Worm (Caenorhabditis elegans): Measurements from ENCODE around the gene F45G2.7.
A peak's percentile ranks its signal among the peaks of the same experiment; 100 is the strongest.

F45G2.7 gene

ce11 chrIII:13471504-13471903, 37.2 kb upstream of the F45G2.7 start, which contains the start of gene pssy-2:
Gene pssy-2, plus strand, starts transcription at chrIII:13471804.
- TF ChIP-seq zip-4 (GFP tag; optimal IDR thresholded peaks at IDR 0.05) (no peak), lin-35 (GFP tag; optimal IDR thresholded peaks at IDR 0.05) (no peak), C16A3.4 (tag; optimal IDR thresholded peaks at IDR 0.05) (no peak), C04F5.9 (tag; optimal IDR thresholded peaks at IDR 0.05) (no peak), ama-1 (optimal IDR thresholded peaks at IDR 0.05) (no peak), F16B12.6 (tag; optimal IDR thresholded peaks at IDR 0.05) (no peak), tlp-1 (tag; optimal IDR thresholded peaks at IDR 0.05) (no peak), lin-15B (tag; optimal IDR thresholded peaks at IDR 0.05) (no peak), Y116A8C.19 (tag; optimal IDR thresholded peaks at IDR 0.05; ENCODE audit: borderline replicate concordance) (no peak), sox-4 (tag; optimal IDR thresholded peaks at IDR 0.05) (no peak), ces-1 (GFP tag; optimal IDR thresholded peaks at IDR 0.05) (no peak), nhr-28 (tag; optimal IDR thresholded peaks at IDR 0.05) (no peak), unc-86 (tag; optimal IDR thresholded peaks at IDR 0.05) (no peak), hpl-2 (GFP tag; optimal IDR thresholded peaks at IDR 0.05) (no peak)

- TF ChIP-seq ceh-8 (GFP tag; optimal IDR thresholded peaks at IDR 0.05) (peak; percentile 92), lin-14 (GFP tag; optimal IDR thresholded peaks at IDR 0.05) (peak; percentile 90), nhr-20 (tag; optimal IDR thresholded peaks at IDR 0.05) (peak; percentile 95), dsc-1 (tag; optimal IDR thresholded peaks at IDR 0.05) (peak; percentile 97), nhr-47 (tag; optimal IDR thresholded peaks at IDR 0.05) (peak; percentile 98), sptf-1 (tag; optimal IDR thresholded peaks at IDR 0.05) (no peak), C16A3.4 (tag; optimal IDR thresholded peaks at IDR 0.05) (peak; percentile 95), jun-1 (tag; optimal IDR thresholded peaks at IDR 0.05) (peak; percentile 86), hpl-2 (GFP tag; optimal IDR thresholded peaks at IDR 0.05) (peak; percentile 83), unc-86 (tag; optimal IDR thresholded peaks at IDR 0.05) (peak; percentile 95), unc-130 (tag; optimal IDR thresholded peaks at IDR 0.05) (peak; percentile 93), snu-23 (GFP tag; optimal IDR thresholded peaks at IDR 0.05) (peak; percentile 98), ztf-4 (tag; optimal IDR thresholded peaks at IDR 0.05) (peak; percentile 84), aha-1 (tag; optimal IDR thresholded peaks at IDR 0.05) (peak; percentile 72), efl-1 (optimal IDR thresholded peaks at IDR 0.05) (peak; percentile 90 to 94), efl-1 (GFP tag; optimal IDR thresholded peaks at IDR 0.05 in 1 of 2) (peak; percentile 88 to 99), tlp-1 (tag; optimal IDR thresholded peaks at IDR 0.05) (no peak), nhr-19 (GFP tag; conservative IDR thresholded peaks at IDR 0.05) (peak; percentile 95), hlh-4 (tag; optimal IDR thresholded peaks at IDR 0.05) (no peak), ceh-88 (GFP tag; IDR thresholded peaks at IDR 0.05) (peak; percentile 58), zip-4 (GFP tag; optimal IDR thresholded peaks at IDR 0.05) (peak; percentile 86), unc-30 (tag; optimal IDR thresholded peaks at IDR 0.05) (peak; percentile 84), skn-1 (tag; optimal IDR thresholded peaks at IDR 0.05) (peak; percentile 91), ama-1 (optimal IDR thresholded peaks at IDR 0.05) (peak; percentile 93), nhr-76 (tag; optimal IDR thresholded peaks at IDR 0.05) (no peak), pqm-1 (tag; optimal IDR thresholded peaks at IDR 0.05) (no peak), ceh-90 (tag; optimal IDR thresholded peaks at IDR 0.05) (peak; percentile 43), rnt-1 (tag; optimal IDR thresholded peaks at IDR 0.05) (peak; percentile 94), lin-39 (tag; optimal IDR thresholded peaks at IDR 0.05) (peak; percentile 97), lin-13 (GFP tag; optimal IDR thresholded peaks at IDR 0.05) (peak; percentile 90), nhr-77 (tag; optimal IDR thresholded peaks at IDR 0.05) (peak; percentile 81), grh-1 (GFP tag; IDR thresholded peaks at IDR 0.05) (peak; percentile 87), fkh-8 (tag; optimal IDR thresholded peaks at IDR 0.05) (peak; percentile 83), egl-13 (tag; optimal IDR thresholded peaks at IDR 0.05) (peak; percentile 87), fos-1 (tag; optimal IDR thresholded peaks at IDR 0.05) (peak; percentile 93), sup-37 (GFP tag; optimal IDR thresholded peaks at IDR 0.05) (peak; percentile 50), elt-3 (tag; optimal IDR thresholded peaks at IDR 0.05) (peak in 2 of 6 experiments; percentile 86 to 87), C34B4.2 (tag; optimal IDR thresholded peaks at IDR 0.05) (no peak), elt-2 (tag; optimal IDR thresholded peaks at IDR 0.05) (peak; percentile 75), vab-15 (tag; optimal IDR thresholded peaks at IDR 0.05) (no peak), dpl-1 (GFP tag; optimal IDR thresholded peaks at IDR 0.05) (peak; percentile 85 to 91 (median 90)), unc-98 (GFP tag; IDR thresholded peaks at IDR 0.05) (no peak; the same call in 1 of the 2 replicates)
Observed at ce11 chrIII:13465918-13466592, 31.8 kb upstream of the F45G2.7 start, which contains the start of gene cdk-5. Gene cdk-5, minus strand, starts transcription at chrIII:13466342.

Data from whole organism, L1 larva.